Worm (Caenorhabditis elegans): ENCODE data around the gene clec-56.

ce11 chrV:14462653-14463052 is 11.5 kb upstream of the clec-56 start:
- no peak for TF ChIP-seq snpc-4 (tag; optimal IDR thresholded peaks at IDR 0.05)
- TF ChIP-seq nhr-76 (tag; optimal IDR thresholded peaks at IDR 0.05): no peak
- no peak for TF ChIP-seq ztf-11 (tag; optimal IDR thresholded peaks at IDR 0.05)
- TF ChIP-seq C04F5.9 (tag; optimal IDR thresholded peaks at IDR 0.05): no peak
- no peak for TF ChIP-seq ztf-4 (tag; optimal IDR thresholded peaks at IDR 0.05)
- TF ChIP-seq fkh-10 (GFP tag; optimal IDR thresholded peaks at IDR 0.05): no peak
- no peak for TF ChIP-seq fos-1 (tag; optimal IDR thresholded peaks at IDR 0.05)

All from whole organism, L1 larva.